Worm (Caenorhabditis elegans) whole organism, L4/young adult: ENCODE data around the gene thn-1.

Experiments used
- dao-5 ChIP-seq: sonication (generic microtip); optimal IDR thresholded peaks from 2 replicates; lab custom pipeline; 2016; ENCODE audit warnings: missing genotype, missing genetic modification characterization, moderate library complexity, missing compliant biosample characterization
- him-1 ChIP-seq: sonication (generic microtip); optimal IDR thresholded peaks from 2 replicates; lab custom pipeline; 2016; ENCODE audit warnings: missing genotype, missing genetic modification reagents, missing genetic modification characterization, missing compliant biosample characterization

ce11 chrIV:12349639-12350038, 30.2 kb upstream of the thn-1 start, which contains the start of gene best-22:
- TF ChIP-seq dao-5 (tag; lab: Kevin White, UChicago) (no peak), him-1 (tag; lab: Kevin White, UChicago) (no peak)
